Fruit fly (Drosophila melanogaster) ovary, adult (tissue): ENCODE data around the gene CG10907.

Experiments
- CG17801 ChIP-seq: fragments of 200-800 bp; optimal IDR thresholded peaks from 2 replicates; lab custom pipeline; 2019; ENCODE audit warnings: missing biosample characterization, mild to moderate bottlenecking, missing genetic modification characterization, moderate library complexity; ENCODE audit not compliant: partially characterized antibody

Gene CG10907

dm6 chr3L:11832360-11833295 is 39.3 kb downstream of the CG10907 start:
- TF ChIP-seq CG17801, result no peak

DNA sequence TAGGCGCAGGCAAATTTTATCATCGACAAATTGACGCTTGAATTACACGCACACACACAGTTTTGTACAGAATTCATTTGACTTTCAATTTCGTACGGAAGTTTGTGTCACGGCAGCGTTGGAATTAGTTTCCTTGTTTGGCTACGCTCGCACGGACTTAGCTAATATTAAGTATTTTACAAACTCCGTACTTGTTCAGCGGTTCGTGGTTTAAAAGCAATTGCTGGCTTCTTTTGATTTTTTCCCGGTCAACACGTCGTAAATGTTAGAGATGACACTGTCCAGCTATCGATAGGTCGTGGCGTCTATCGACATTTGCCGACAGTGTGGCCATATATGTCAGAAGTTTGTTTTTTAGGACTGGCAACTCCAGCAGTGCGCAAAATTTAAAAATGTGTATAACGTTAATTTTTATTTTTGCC is 40.0 kb downstream of the CG10907 start, which contains the start of gene CycA:
Gene CycA (minus strand): TSS at position 283 of the 422 bp plus-strand sequence.
- TF ChIP-seq CG17801, result peak; percentile 21

dm6 chr3L:11836575-11837077 is 43.3 kb downstream of the CG10907 start, which contains the start of gene CG43064:
Gene CG43064, minus strand, starts transcription at chr3L:11836721.
- TF ChIP-seq CG17801, result no peak
